Fruit fly (Drosophila melanogaster) whole organism, embryonic: ENCODE results near the gene Surf1.

Source experiments
- Ada2b ChIP-seq: fragments of 200-800 bp; sonication (Bioruptor generic); IDR thresholded peaks from 2 replicates; pipeline ENCODE4 v1.3.6; 2022; ENCODE audit warnings: missing biosample characterization, missing genetic modification characterization
- Aef1 ChIP-seq: fragments of 200-800 bp; sonication (Bioruptor generic); IDR thresholded peaks from 3 replicates; pipeline ENCODE4 v1.3.6; 2022; ENCODE audit warnings: missing biosample characterization, missing genetic modification characterization
- Bteb2 ChIP-seq: fragments of 200-800 bp; sonication (Bioruptor generic); optimal IDR thresholded peaks from 2 replicates; lab custom pipeline; 2016; ENCODE audit warnings: missing biosample characterization, missing genetic modification characterization
- CG10462 ChIP-seq: fragments of 200-800 bp; sonication (Bioruptor generic); optimal IDR thresholded peaks from 2 replicates; lab custom pipeline; 2016; ENCODE audit warnings: missing biosample characterization, missing genetic modification characterization
- CG11560 ChIP-seq: fragments of 200-800 bp; sonication (Bioruptor generic); IDR thresholded peaks from 3 replicates; pipeline ENCODE4 v1.3.6; 2022; ENCODE audit warnings: missing biosample characterization, missing genetic modification characterization
- CG11723 ChIP-seq: fragments of 200-800 bp; sonication (Bioruptor generic); optimal IDR thresholded peaks from 2 replicates; lab custom pipeline; 2017; ENCODE audit warnings: missing biosample characterization, mild to moderate bottlenecking, missing genetic modification characterization
- CG13424 ChIP-seq: fragments of 200-800 bp; sonication (Bioruptor generic); optimal IDR thresholded peaks from 2 replicates; lab custom pipeline; 2019; ENCODE audit warnings: missing biosample characterization, mild to moderate bottlenecking, missing genetic modification characterization, moderate library complexity
- CG14014 ChIP-seq: fragments of 200-800 bp; sonication (Bioruptor generic); IDR thresholded peaks from 2 replicates; pipeline ENCODE4 v1.3.6; 2022; ENCODE audit warnings: missing biosample characterization, missing genetic modification characterization
- CG17385 ChIP-seq: fragments of 200-800 bp; sonication (Bioruptor generic); optimal IDR thresholded peaks from 3 replicates; lab custom pipeline; 2018; ENCODE audit warnings: missing biosample characterization, mild to moderate bottlenecking, missing genetic modification characterization
- CG18476 ChIP-seq: fragments of 200-800 bp; sonication (Bioruptor generic); optimal IDR thresholded peaks from 2 replicates; lab custom pipeline; 2016; ENCODE audit warnings: missing biosample characterization, mild to moderate bottlenecking, missing genetic modification characterization
- CG2116 ChIP-seq: fragments of 200-800 bp; sonication (Bioruptor generic); optimal IDR thresholded peaks from 3 replicates; lab custom pipeline; 2018; ENCODE audit warnings: missing biosample characterization, mild to moderate bottlenecking, missing genetic modification characterization
- CG31224 ChIP-seq: fragments of 200-800 bp; sonication (Bioruptor generic); IDR thresholded peaks from 2 replicates; pipeline ENCODE4 v1.3.6; 2022; ENCODE audit warnings: missing biosample characterization, missing genetic modification characterization
- CG31388 ChIP-seq: fragments of 200-800 bp; sonication (Bioruptor generic); optimal IDR thresholded peaks from 2 replicates; lab custom pipeline; 2016; ENCODE audit warnings: missing biosample characterization, missing genetic modification characterization
- CG31441 ChIP-seq: fragments of 200-800 bp; sonication (Bioruptor generic); IDR thresholded peaks from 2 replicates; pipeline ENCODE4 v1.3.6; 2022; ENCODE audit warnings: missing biosample characterization, missing genetic modification characterization
- CG4707 ChIP-seq: fragments of 200-800 bp; sonication (Bioruptor generic); optimal IDR thresholded peaks from 2 replicates; lab custom pipeline; 2018; ENCODE audit warnings: missing biosample characterization, mild to moderate bottlenecking, missing genetic modification characterization, moderate library complexity
- CG6254 ChIP-seq: fragments of 200-800 bp; sonication (Bioruptor generic); optimal IDR thresholded peaks from 3 replicates; lab custom pipeline; 2017; ENCODE audit warnings: mild to moderate bottlenecking, missing biosample characterization, missing genetic modification reagents, missing genetic modification characterization
- CG7372 ChIP-seq: fragments of 200-800 bp; sonication (Bioruptor generic); IDR thresholded peaks from 2 replicates; pipeline ENCODE4 v1.3.6; 2022; ENCODE audit warnings: missing biosample characterization, missing genetic modification characterization
- CG7928 ChIP-seq: fragments of 200-800 bp; sonication (Bioruptor generic); optimal IDR thresholded peaks from 2 replicates; lab custom pipeline; 2017; ENCODE audit warnings: missing biosample characterization, mild to moderate bottlenecking, missing genetic modification characterization
- CG8281 ChIP-seq: fragments of 200-800 bp; sonication (Bioruptor generic); optimal IDR thresholded peaks from 2 replicates; lab custom pipeline; 2018; ENCODE audit warnings: missing biosample characterization, mild to moderate bottlenecking, missing genetic modification characterization, moderate library complexity
- CG9932 ChIP-seq: fragments of 200-800 bp; sonication (Bioruptor generic); IDR thresholded peaks from 2 replicates; pipeline ENCODE4 v1.3.6; 2022; ENCODE audit warnings: missing biosample characterization, missing genetic modification characterization
- CHES-1-like ChIP-seq: fragments of 200-800 bp; sonication (Bioruptor generic); optimal IDR thresholded peaks from 2 replicates; lab custom pipeline; 2016; ENCODE audit warnings: missing biosample characterization, missing genetic modification characterization
- Dbx ChIP-seq: fragments of 200-800 bp; sonication (Bioruptor generic); IDR thresholded peaks from 3 replicates; pipeline ENCODE4 v1.3.6; 2022; ENCODE audit warnings: missing biosample characterization, missing genetic modification characterization
- E2f2 ChIP-seq: fragments of 200-800 bp; sonication (Bioruptor generic); IDR thresholded peaks from 2 replicates; pipeline ENCODE4 v1.3.6; 2022; ENCODE audit warnings: missing biosample characterization, missing genetic modification characterization
- Ets97D ChIP-seq: fragments of 200-800 bp; sonication (Bioruptor generic); optimal IDR thresholded peaks from 3 replicates; lab custom pipeline; 2016; ENCODE audit warnings: missing biosample characterization, missing genetic modification characterization
- Gug ChIP-seq: fragments of 200-800 bp; sonication (Bioruptor generic); IDR thresholded peaks from 4 replicates; pipeline ENCODE4 v1.3.6; 2022; ENCODE audit warnings: missing biosample characterization, missing genetic modification characterization
- H2.0 ChIP-seq: fragments of 200-800 bp; sonication (Bioruptor generic); IDR thresholded peaks from 2 replicates; pipeline ENCODE4 v1.3.6; 2022; ENCODE audit warnings: missing biosample characterization, missing genetic modification characterization
- Hsf ChIP-seq: fragments of 200-800 bp; sonication (Bioruptor generic); optimal IDR thresholded peaks from 3 replicates; lab custom pipeline; 2016; ENCODE audit warnings: missing biosample characterization, missing genetic modification characterization
- Mad ChIP-seq: fragments of 200-800 bp; sonication (Bioruptor generic); optimal IDR thresholded peaks from 2 replicates; lab custom pipeline; 2016; ENCODE audit warnings: missing biosample characterization, missing genetic modification characterization
- Nf-YC ChIP-seq: fragments of 200-800 bp; optimal IDR thresholded peaks from 3 replicates; lab custom pipeline; 2019; ENCODE audit warnings: missing biosample characterization, mild to moderate bottlenecking, missing genetic modification characterization, moderate library complexity
- Oli ChIP-seq: fragments of 200-800 bp; sonication (Bioruptor generic); optimal IDR thresholded peaks from 2 replicates; lab custom pipeline; 2018; ENCODE audit warnings: missing biosample characterization, mild to moderate bottlenecking, missing genetic modification characterization, moderate library complexity
- Sox100B ChIP-seq: fragments of 200-800 bp; sonication (Bioruptor generic); optimal IDR thresholded peaks from 3 replicates; lab custom pipeline; 2018; ENCODE audit warnings: missing biosample characterization, mild to moderate bottlenecking, missing genetic modification characterization
- Taf1 ChIP-seq: fragments of 200-800 bp; sonication (Bioruptor generic); IDR thresholded peaks from 2 replicates; pipeline ENCODE4 v1.3.6; 2022; ENCODE audit warnings: missing biosample characterization, missing genetic modification characterization
- bowl ChIP-seq: fragments of 200-800 bp; sonication (Bioruptor generic); IDR thresholded peaks from 2 replicates; pipeline ENCODE4 v1.3.6; 2022; ENCODE audit warnings: missing biosample characterization, missing genetic modification characterization
- btn ChIP-seq: fragments of 200-800 bp; sonication (Bioruptor generic); optimal IDR thresholded peaks from 2 replicates; lab custom pipeline; 2016; ENCODE audit warnings: missing biosample characterization, missing genetic modification characterization
- corto ChIP-seq: fragments of 200-800 bp; sonication (Bioruptor generic); optimal IDR thresholded peaks from 2 replicates; lab custom pipeline; 2016; ENCODE audit warnings: missing biosample characterization, mild to moderate bottlenecking, missing genetic modification characterization, moderate library complexity
- crol ChIP-seq: fragments of 200-800 bp; sonication (Bioruptor generic); IDR thresholded peaks from 2 replicates; pipeline ENCODE4 v1.3.6; 2022; ENCODE audit warnings: missing biosample characterization, missing genetic modification characterization
- cwo ChIP-seq: fragments of 200-800 bp; sonication (Bioruptor generic); optimal IDR thresholded peaks from 3 replicates; lab custom pipeline; 2017; ENCODE audit warnings: missing biosample characterization, missing genetic modification characterization, mild to moderate bottlenecking, moderate library complexity, missing genetic modification reagents
- dmrt11E ChIP-seq: fragments of 200-800 bp; sonication (Bioruptor generic); optimal IDR thresholded peaks from 3 replicates; lab custom pipeline; 2018; ENCODE audit warnings: missing biosample characterization, mild to moderate bottlenecking, missing genetic modification characterization, moderate library complexity
- en ChIP-seq: fragments of 200-800 bp; sonication (Bioruptor generic); optimal IDR thresholded peaks from 2 replicates; lab custom pipeline; 2016; ENCODE audit warnings: missing biosample characterization, missing genetic modification characterization
- fd64A ChIP-seq: fragments of 200-800 bp; sonication (Bioruptor generic); optimal IDR thresholded peaks from 3 replicates; lab custom pipeline; 2018; ENCODE audit warnings: missing biosample characterization, mild to moderate bottlenecking, missing genetic modification characterization
- ftz-f1 ChIP-seq: fragments of 200-800 bp; sonication (Bioruptor generic); optimal IDR thresholded peaks from 2 replicates; lab custom pipeline; 2016; ENCODE audit warnings: missing biosample characterization, missing genetic modification characterization
- grau ChIP-seq: fragments of 200-800 bp; optimal IDR thresholded peaks from 3 replicates; lab custom pipeline; 2019; ENCODE audit warnings: missing biosample characterization, mild to moderate bottlenecking, missing genetic modification characterization, moderate library complexity
- hb ChIP-seq: fragments of 200-800 bp; sonication (Bioruptor generic); IDR thresholded peaks from 3 replicates; pipeline ENCODE4 v1.3.6; 2022; ENCODE audit warnings: missing biosample characterization, missing genetic modification characterization; ENCODE audit not compliant: partially characterized antibody
- hkb ChIP-seq, 2 experiments: fragments of 200-800 bp in 1 of 2; fragments of >200 bp in 1 of 2; sonication (Bioruptor generic) in 1 of 2; IDR thresholded peaks in 1 of 2; optimal IDR thresholded peaks in 1 of 2; 2 replicates each; pipeline versions ENCODE4 v1.3.6 to Lab custom; 2017 to 2022; ENCODE audit warnings: missing biosample characterization in 1 of 2, missing genetic modification characterization in 1 of 2
- jigr1 ChIP-seq: fragments of 200-800 bp; sonication (Bioruptor generic); IDR thresholded peaks from 3 replicates; pipeline ENCODE4 v1.3.6; 2022; ENCODE audit warnings: missing biosample characterization, missing genetic modification characterization
- lbe ChIP-seq: fragments of 200-800 bp; sonication (Bioruptor generic); optimal IDR thresholded peaks from 2 replicates; lab custom pipeline; 2016; ENCODE audit warnings: missing biosample characterization, mild to moderate bottlenecking, missing genetic modification characterization
- run ChIP-seq: fragments of 200-800 bp; sonication (Bioruptor generic); optimal IDR thresholded peaks from 3 replicates; lab custom pipeline; 2018; ENCODE audit warnings: missing biosample characterization, mild to moderate bottlenecking, missing genetic modification characterization
- so ChIP-seq: fragments of 200-800 bp; sonication (Bioruptor generic); IDR thresholded peaks from 3 replicates; pipeline ENCODE4 v1.3.6; 2022; ENCODE audit warnings: missing biosample characterization, missing genetic modification characterization
- tx ChIP-seq: fragments of 200-800 bp; sonication (Bioruptor generic); optimal IDR thresholded peaks from 2 replicates; lab custom pipeline; 2016; ENCODE audit warnings: missing biosample characterization, missing genetic modification characterization
- zf30C ChIP-seq: fragments of 200-800 bp; sonication (Bioruptor generic); optimal IDR thresholded peaks from 3 replicates; lab custom pipeline; 2018; ENCODE audit warnings: missing biosample characterization, mild to moderate bottlenecking, missing genetic modification characterization

Gene Surf1

dm6 chr3L:6988942-6989569 is 30.9 kb downstream of the Surf1 start (continued):
- TF ChIP-seq zf30C (no peak), Hsf (GFP tag; lab: Kevin White, UChicago) (peak; percentile 71), cwo (GFP tag; lab: Kevin White, UChicago) (peak; percentile 88), CG17385 (GFP tag; lab: Kevin White, UChicago) (peak; percentile 87), Gug (GFP tag; lab: Robert Waterston, UW) (peak; percentile 65), ftz-f1 (GFP tag; lab: Kevin White, UChicago) (peak; percentile 66), corto (GFP tag; lab: Kevin White, UChicago) (no peak), jigr1 (GFP tag; lab: Robert Waterston, UW) (peak; percentile 83), Aef1 (GFP tag; lab: Robert Waterston, UW) (peak; percentile 81), Bteb2 (GFP tag; lab: Kevin White, UChicago) (peak; percentile 47), E2f2 (GFP tag; lab: Robert Waterston, UW) (peak; percentile 63; the same call in 1 of the 2 replicates), so (GFP tag; lab: Robert Waterston, UW) (peak; percentile 79; the same call in 2 of the 3 replicates), Ets97D (GFP tag; lab: Kevin White, UChicago) (no peak), CG13424 (tag; lab: Kevin White, UChicago) (peak; percentile 94), CG11723 (peak; percentile 86), CG7928 (GFP tag; lab: Kevin White, UChicago) (peak; percentile 61), Ada2b (GFP tag; lab: Robert Waterston, UW) (peak; percentile 65), CG11560 (tag; lab: Robert Waterston, UW) (peak; percentile 73; the same call in 1 of the 3 replicates), crol (GFP tag; lab: Robert Waterston, UW) (peak; percentile 68), Oli (tag; lab: Kevin White, UChicago) (peak; percentile 93), CG9932 (peak; percentile 78), CG7372 (GFP tag; lab: Robert Waterston, UW) (peak; percentile 80), Mad (GFP tag; lab: Kevin White, UChicago) (no peak), CG31388 (GFP tag; lab: Kevin White, UChicago) (peak; percentile 80), fd64A (GFP tag; lab: Kevin White, UChicago) (peak; percentile 36), Nf-YC (peak; percentile 97), H2.0 (GFP tag; lab: Robert Waterston, UW) (peak; percentile 62), run (tag; lab: Kevin White, UChicago) (peak; percentile 68), CG8281 (tag; lab: Kevin White, UChicago) (peak; percentile 81), CG2116 (GFP tag; lab: Kevin White, UChicago) (peak; percentile 58), hkb (optimal IDR thresholded peaks at IDR 0.05; lab: Kevin White, UChicago) (no peak), hkb (GFP tag; IDR thresholded peaks at IDR 0.05; lab: Robert Waterston, UW) (peak; percentile 83), bowl (GFP tag; lab: Robert Waterston, UW) (no peak), Sox100B (GFP tag; lab: Kevin White, UChicago) (peak; percentile 99), CG4707 (GFP tag; lab: Kevin White, UChicago) (peak; percentile 33), grau (tag; lab: Kevin White, UChicago) (peak; percentile 93), Taf1 (GFP tag; lab: Robert Waterston, UW) (peak; percentile 65), en (GFP tag; lab: Kevin White, UChicago) (peak; percentile 3), CG14014 (GFP tag; lab: Robert Waterston, UW) (peak; percentile 51; the same call in 1 of the 2 replicates), lbe (GFP tag; lab: Kevin White, UChicago) (no peak), CHES-1-like (peak; percentile 27), Dbx (GFP tag; lab: Robert Waterston, UW) (peak; percentile 77), btn (GFP tag; lab: Kevin White, UChicago) (peak; percentile 7), tx (GFP tag; lab: Kevin White, UChicago) (peak; percentile 37), dmrt11E (peak; percentile 92), CG10462 (peak; percentile 68), CG31224 (GFP tag; lab: Robert Waterston, UW) (peak; percentile 68), CG6254 (GFP tag; lab: Kevin White, UChicago) (peak; percentile 91), CG31441 (GFP tag; lab: Robert Waterston, UW) (peak; percentile 98), CG18476 (GFP tag; lab: Kevin White, UChicago) (peak; percentile 90), hb (GFP tag; lab: Robert Waterston, UW) (no peak)
